Fruit fly (Drosophila melanogaster) whole organism, wandering third instar larva: ENCODE data around the gene CG15337.

ENCODE experiments used
- Abd-B ChIP-seq: fragments of >200 bp; optimal IDR thresholded peaks from 2 replicates; lab custom pipeline; 2017; ENCODE audit warnings: missing biosample characterization, missing genetic modification characterization
- CG32264 ChIP-seq: fragments of 200-800 bp; sonication (Bioruptor generic); optimal IDR thresholded peaks from 2 replicates; lab custom pipeline; 2016; ENCODE audit warnings: missing biosample characterization, missing genetic modification characterization
- CG9705 ChIP-seq: fragments of 200-800 bp; sonication (Bioruptor generic); optimal IDR thresholded peaks from 2 replicates; lab custom pipeline; 2018; ENCODE audit warnings: missing biosample characterization, mild to moderate bottlenecking, missing genetic modification characterization
- Dfd ChIP-seq: fragments of >200 bp; optimal IDR thresholded peaks from 2 replicates; lab custom pipeline; 2017; ENCODE audit warnings: missing biosample characterization, missing genetic modification characterization
- Dif ChIP-seq: fragments of 200-275, 200-300 bp; sonication (Bioruptor generic); optimal IDR thresholded peaks from 2 replicates; lab custom pipeline; 2018; ENCODE audit warnings: missing biosample characterization, missing genetic modification characterization; ENCODE audit not compliant: partially characterized antibody
- GATAd ChIP-seq: sonication (Bioruptor generic); optimal IDR thresholded peaks from 2 replicates; lab custom pipeline; 2016; ENCODE audit warnings: missing biosample characterization, missing genetic modification characterization
- Hnf4 ChIP-seq: fragments of 200-800 bp; sonication (Bioruptor generic); optimal IDR thresholded peaks from 2 replicates; lab custom pipeline; 2016; ENCODE audit warnings: missing biosample characterization, mild to moderate bottlenecking, missing genetic modification characterization
- Hr78 ChIP-seq: fragments of >200 bp; optimal IDR thresholded peaks from 2 replicates; lab custom pipeline; 2017; ENCODE audit warnings: missing biosample characterization, missing genetic modification characterization
- Hr83 ChIP-seq: fragments of 200-300 bp; sonication (Bioruptor generic); optimal IDR thresholded peaks from 2 replicates; lab custom pipeline; 2016; ENCODE audit warnings: missing biosample characterization, mild to moderate bottlenecking, missing genetic modification characterization, moderate library complexity; ENCODE audit not compliant: poor library complexity, severe bottlenecking
- Mio ChIP-seq: sonication (Bioruptor generic); optimal IDR thresholded peaks from 2 replicates; lab custom pipeline; 2016; ENCODE audit warnings: missing biosample characterization, missing genetic modification characterization
- Myc ChIP-seq: fragments of >200 bp; optimal IDR thresholded peaks from 2 replicates; lab custom pipeline; 2017
- Rel ChIP-seq, 2 experiments: fragments of 200-800 bp; sonication (Bioruptor generic) in 1 of 2; optimal IDR thresholded peaks; 2 replicates in 1 of 2; 3 replicates in 1 of 2; lab custom pipeline; 2016 to 2019; ENCODE audit warnings: mild to moderate bottlenecking in 2 of 2, missing biosample characterization in 2 of 2, missing genetic modification characterization in 2 of 2, moderate library complexity in 1 of 2
- Sp1 ChIP-seq: fragments of 200-800 bp; sonication (Bioruptor generic); optimal IDR thresholded peaks from 3 replicates; lab custom pipeline; 2019; ENCODE audit warnings: missing biosample characterization, mild to moderate bottlenecking, missing genetic modification characterization, moderate library complexity
- Vsx2 ChIP-seq: fragments of 200-300, 225-300 bp; sonication (Bioruptor generic); optimal IDR thresholded peaks from 2 replicates; lab custom pipeline; 2018; ENCODE audit warnings: missing biosample characterization, missing genetic modification characterization; ENCODE audit not compliant: partially characterized antibody
- br ChIP-seq: fragments of 200-800 bp; sonication (Bioruptor generic); optimal IDR thresholded peaks from 2 replicates; lab custom pipeline; 2016; ENCODE audit warnings: missing biosample characterization, missing genetic modification characterization
- brk ChIP-seq: fragments of 200-800 bp; sonication (Bioruptor generic); optimal IDR thresholded peaks from 2 replicates; lab custom pipeline; 2016; ENCODE audit warnings: missing biosample characterization, mild to moderate bottlenecking, missing genetic modification characterization
- dmrt93B ChIP-seq: fragments of 200-800 bp; sonication (Bioruptor generic); optimal IDR thresholded peaks from 2 replicates; lab custom pipeline; 2018; ENCODE audit warnings: missing biosample characterization, mild to moderate bottlenecking, missing genetic modification characterization
- dsf ChIP-seq: sonication (Bioruptor generic); optimal IDR thresholded peaks from 2 replicates; lab custom pipeline; 2016; ENCODE audit warnings: missing biosample characterization, missing genetic modification characterization, borderline replicate concordance
- ey ChIP-seq: fragments of 200-800 bp; sonication (Bioruptor generic); optimal IDR thresholded peaks from 2 replicates; lab custom pipeline; 2016; ENCODE audit warnings: missing biosample characterization, missing genetic modification characterization
- foxo ChIP-seq, 2 experiments: fragments of 200-800 bp; sonication (Bioruptor generic); optimal IDR thresholded peaks; 2 replicates in 1 of 2; 3 replicates in 1 of 2; lab custom pipeline; 2016 to 2017; ENCODE audit warnings: missing biosample characterization in 2 of 2, missing genetic modification characterization in 2 of 2
- fru ChIP-seq: fragments of 200-800 bp; sonication (Bioruptor generic); optimal IDR thresholded peaks from 3 replicates; lab custom pipeline; 2016; ENCODE audit warnings: missing biosample characterization, mild to moderate bottlenecking, missing genetic modification characterization
- h ChIP-seq: fragments of 200-800 bp; sonication (Bioruptor generic); optimal IDR thresholded peaks from 3 replicates; lab custom pipeline; 2016; ENCODE audit warnings: missing biosample characterization, mild to moderate bottlenecking, missing genetic modification characterization
- pan ChIP-seq: fragments of >200 bp; optimal IDR thresholded peaks from 2 replicates; lab custom pipeline; 2017
- psq ChIP-seq: fragments of 200-800 bp; sonication (Bioruptor generic); optimal IDR thresholded peaks from 3 replicates; lab custom pipeline; 2017; ENCODE audit warnings: missing biosample characterization, mild to moderate bottlenecking, missing genetic modification characterization, moderate library complexity
- rgr ChIP-seq: fragments of 200-800 bp; sonication (Bioruptor generic); optimal IDR thresholded peaks from 3 replicates; lab custom pipeline; 2016; ENCODE audit warnings: missing biosample characterization, mild to moderate bottlenecking, missing genetic modification characterization
- sage ChIP-seq: fragments of 200-800 bp; sonication (Bioruptor generic); optimal IDR thresholded peaks from 2 replicates; lab custom pipeline; 2016; ENCODE audit warnings: missing biosample characterization, mild to moderate bottlenecking, missing genetic modification characterization
- sv ChIP-seq: fragments of 200-800 bp; sonication (Bioruptor generic); optimal IDR thresholded peaks from 3 replicates; lab custom pipeline; 2016; ENCODE audit warnings: missing biosample characterization, missing genetic modification characterization
- tai ChIP-seq: sonication (Bioruptor generic); optimal IDR thresholded peaks from 2 replicates; lab custom pipeline; 2016; ENCODE audit warnings: missing biosample characterization, missing genetic modification characterization
- usp ChIP-seq: fragments of >200 bp; optimal IDR thresholded peaks from 2 replicates; lab custom pipeline; 2017; ENCODE audit warnings: missing biosample characterization, missing genetic modification characterization

The CG15337 gene

DNA sequence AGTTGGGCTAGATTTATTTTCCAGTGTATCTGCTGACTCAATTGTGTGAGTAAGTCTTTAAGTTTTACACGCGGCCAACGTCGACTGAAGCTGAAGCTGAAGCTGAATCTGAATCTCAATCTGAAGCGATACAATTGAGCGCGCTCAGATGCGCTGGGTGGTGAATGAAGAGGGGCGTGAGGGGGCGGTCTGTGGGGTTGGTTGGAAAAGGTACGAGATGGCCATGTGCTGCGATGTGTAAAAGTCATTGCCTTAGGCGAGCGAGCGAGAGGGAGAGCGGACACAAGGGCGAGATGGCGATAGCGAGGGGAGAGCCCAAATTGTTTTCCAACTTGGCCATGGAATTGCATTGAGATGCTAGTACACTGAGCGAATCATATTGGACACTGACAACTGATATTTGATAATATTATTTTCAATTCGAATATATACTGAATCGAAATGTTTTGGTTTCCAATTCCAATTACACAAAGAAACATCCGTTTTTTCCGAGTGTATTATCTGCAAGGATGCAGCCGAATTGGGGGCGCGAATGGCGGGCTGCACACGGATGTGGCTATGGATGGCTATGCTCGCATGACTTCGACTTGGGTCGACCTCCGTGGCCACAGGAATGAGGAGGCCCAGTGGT is 36.9 kb downstream of the CG15337 start (continued):
- no peak for TF ChIP-seq pan (lab: Kevin White, UChicago)
- peak; percentile 27 for TF ChIP-seq dmrt93B (GFP tag; lab: Kevin White, UChicago)
- TF ChIP-seq rgr (GFP tag; lab: Kevin White, UChicago): peak; percentile 76
- no peak for TF ChIP-seq Hr78 (GFP tag; lab: Kevin White, UChicago)
- no peak for TF ChIP-seq Dif (GFP tag; lab: Kevin White, UChicago)
- TF ChIP-seq CG9705 (GFP tag; lab: Kevin White, UChicago): no peak
- TF ChIP-seq Hnf4 (GFP tag; lab: Kevin White, UChicago): peak; percentile 55

DNA sequence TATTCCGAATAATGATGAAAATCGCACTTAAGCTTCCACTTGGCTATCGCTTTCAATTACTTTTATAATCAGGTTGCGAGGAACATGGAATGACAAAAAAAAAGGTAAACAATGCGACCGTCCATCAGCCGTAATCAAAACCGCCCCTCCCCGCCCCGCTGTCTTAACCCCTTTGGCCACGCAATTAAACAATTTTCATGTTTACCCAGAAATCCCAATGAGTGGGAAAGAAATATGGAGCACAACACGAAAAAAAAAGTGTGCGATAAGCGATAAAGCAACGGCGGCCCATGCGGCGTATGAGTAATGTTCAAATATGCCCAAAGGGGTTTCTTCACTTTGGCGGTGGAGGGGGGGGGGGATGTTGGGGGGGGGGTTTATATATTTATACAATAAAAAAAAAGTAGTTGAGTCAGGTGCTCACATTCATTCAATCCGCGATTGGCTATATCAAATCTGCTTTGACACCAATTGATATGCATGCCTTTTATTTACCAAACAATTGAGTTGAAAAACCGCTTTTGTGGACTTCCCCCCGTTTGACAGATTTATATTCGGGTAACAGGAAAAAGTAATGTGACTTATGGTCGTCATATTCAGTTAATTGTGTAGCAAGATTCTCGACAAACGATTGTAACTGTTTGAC is 39.2 kb downstream of the CG15337 start:
- TF ChIP-seq Hnf4 (GFP tag; lab: Kevin White, UChicago) (no peak), sv (GFP tag; lab: Kevin White, UChicago) (no peak), h (GFP tag; lab: Kevin White, UChicago) (peak; percentile 19), Myc (lab: Kevin White, UChicago) (no peak), fru (GFP tag; lab: Kevin White, UChicago) (no peak), Mio (GFP tag; lab: Kevin White, UChicago) (no peak), brk (GFP tag; lab: Kevin White, UChicago) (no peak), usp (GFP tag; lab: Kevin White, UChicago) (no peak), CG32264 (GFP tag; lab: Kevin White, UChicago) (no peak), psq (GFP tag; lab: Kevin White, UChicago) (peak; percentile 3), GATAd (GFP tag; lab: Kevin White, UChicago) (no peak), tai (GFP tag; lab: Kevin White, UChicago) (no peak), dsf (GFP tag; lab: Kevin White, UChicago) (no peak), dmrt93B (GFP tag; lab: Kevin White, UChicago) (no peak), Sp1 (GFP tag; lab: Kevin White, UChicago) (peak; percentile 26), foxo (GFP tag; optimal IDR thresholded peaks at IDR 0.05; lab: Kevin White, UChicago) (no peak), sage (GFP tag; lab: Kevin White, UChicago) (no peak), Hr83 (GFP tag; lab: Kevin White, UChicago) (no peak), CG9705 (GFP tag; lab: Kevin White, UChicago) (no peak), Vsx2 (GFP tag; lab: Kevin White, UChicago) (no peak), ey (GFP tag; lab: Kevin White, UChicago) (no peak), Rel (GFP tag; optimal IDR thresholded peaks at IDR 0.05; lab: Kevin White, UChicago) (no peak), Rel (tag; optimal IDR thresholded peaks at IDR 0.05; lab: Kevin White, UChicago) (peak; percentile 94), br (GFP tag; lab: Kevin White, UChicago) (no peak)

DNA sequence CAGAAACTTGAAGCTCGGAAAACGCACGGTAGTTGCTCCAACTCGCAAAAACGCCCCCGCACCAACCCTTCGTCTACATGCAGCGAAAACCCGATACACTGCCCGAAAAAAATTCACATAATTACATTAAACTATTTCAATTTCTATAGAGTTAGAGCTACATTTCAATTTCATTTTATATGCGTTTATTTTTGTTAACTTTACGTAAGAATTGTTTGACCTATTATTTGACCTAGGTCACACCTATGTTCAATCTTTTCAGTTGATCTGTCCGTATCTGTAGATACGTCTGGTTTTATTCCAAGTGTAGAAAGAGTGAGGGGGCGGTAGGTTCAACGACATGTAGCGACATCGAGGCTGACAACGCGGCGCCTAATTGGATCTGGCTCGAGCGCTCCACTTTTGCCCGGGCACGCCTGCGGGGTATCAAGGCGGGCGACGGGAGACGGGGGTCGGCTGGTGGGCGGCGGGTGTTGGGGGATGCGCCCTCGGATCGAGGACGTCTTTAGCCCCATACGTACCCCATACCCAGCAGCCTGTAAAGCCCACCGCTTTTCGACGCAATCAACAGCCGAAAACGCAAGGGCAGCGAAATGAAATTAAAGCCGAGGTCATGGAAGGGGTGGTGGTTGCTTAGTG is 43.0 kb downstream of the CG15337 start:
- TF ChIP-seq fru (GFP tag; lab: Kevin White, UChicago) (peak; percentile 8), Dfd (peak; percentile 93), sv (GFP tag; lab: Kevin White, UChicago) (no peak)

DNA sequence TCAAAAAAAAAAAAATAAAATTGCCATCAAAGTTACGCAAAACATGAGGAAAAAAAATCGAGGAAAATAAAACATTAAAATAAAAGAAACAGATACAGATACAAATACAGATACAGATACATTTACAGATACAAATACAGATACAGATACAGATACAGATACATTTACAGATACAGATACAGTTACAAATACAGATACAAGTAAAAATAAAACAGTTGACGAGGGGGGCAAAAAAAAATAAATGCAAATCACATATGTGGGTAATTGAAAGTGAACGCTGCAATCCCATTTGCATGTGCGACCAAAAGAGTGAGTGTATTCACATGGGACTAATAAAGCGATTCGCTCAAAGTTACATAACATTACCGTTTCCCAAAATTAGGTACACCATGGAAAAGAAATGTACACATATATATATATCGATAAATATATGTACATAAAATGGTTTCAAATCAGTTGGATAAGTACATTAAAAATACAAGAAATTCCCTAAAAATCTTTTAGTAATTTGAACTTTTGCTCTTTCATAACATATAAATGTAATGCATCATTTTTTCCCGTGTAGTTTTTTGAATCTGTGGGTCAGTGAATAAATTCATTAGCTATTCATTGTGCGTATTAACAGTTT is 45.9 kb downstream of the CG15337 start:
- TF ChIP-seq foxo (GFP tag; optimal IDR thresholded peaks at IDR 0.05; lab: Kevin White, UChicago) (peak in 1 of 2 experiments; percentile 23), usp (GFP tag; lab: Kevin White, UChicago) (no peak), h (GFP tag; lab: Kevin White, UChicago) (no peak), GATAd (GFP tag; lab: Kevin White, UChicago) (no peak), Abd-B (no peak)
